Worm (Caenorhabditis elegans) whole organism, young adult: Measurements from ENCODE around the gene klp-20.

Experiments
- B0019.2 ChIP-seq: fragments of 200-800 bp; sonication (Bioruptor generic); conservative IDR thresholded peaks from 2 replicates; pipeline ENCODE4 v1.3.6; 2022; ENCODE audit warnings: missing genetic modification reagents, missing genetic modification characterization, missing compliant biosample characterization
- B0035.1 ChIP-seq: sonication (generic microtip); optimal IDR thresholded peaks from 2 replicates; lab custom pipeline; 2016; ENCODE audit warnings: missing genetic modification characterization, mild to moderate bottlenecking, missing compliant biosample characterization, missing genotype, missing genetic modification reagents
- B0336.3 ChIP-seq: fragments of 200-800 bp; sonication (Bioruptor generic); IDR thresholded peaks from 2 replicates; pipeline ENCODE4 v1.3.6; 2022; ENCODE audit warnings: missing genetic modification characterization, missing compliant biosample characterization
- F22D6.2 ChIP-seq: sonication (generic microtip); optimal IDR thresholded peaks from 2 replicates; lab custom pipeline; 2016; ENCODE audit warnings: mild to moderate bottlenecking, missing genetic modification characterization, missing compliant biosample characterization
- F33H1.4 ChIP-seq: fragments of 200-800 bp; sonication (Bioruptor generic); IDR thresholded peaks from 2 replicates; pipeline ENCODE4 v1.3.6; 2022; ENCODE audit warnings: missing genetic modification reagents, missing genetic modification characterization, missing compliant biosample characterization
- F55B11.4 ChIP-seq: sonication (generic microtip); optimal IDR thresholded peaks from 2 replicates; lab custom pipeline; 2016; ENCODE audit warnings: missing compliant biosample characterization, missing genetic modification characterization, borderline replicate concordance; ENCODE audit not compliant: insufficient read depth
- F57A8.1 ChIP-seq: fragments of 200-800 bp; sonication (Bioruptor generic); optimal IDR thresholded peaks from 2 replicates; lab custom pipeline; 2018; ENCODE audit warnings: mild to moderate bottlenecking, missing genetic modification characterization, moderate library complexity, missing compliant biosample characterization
- T07F8.4 ChIP-seq: sonication (generic microtip); optimal IDR thresholded peaks from 2 replicates; lab custom pipeline; 2016; ENCODE audit warnings: mild to moderate bottlenecking, missing genetic modification characterization, moderate library complexity, missing compliant biosample characterization
- Y53F4B.3 ChIP-seq: fragments of 200-800 bp; sonication (Bioruptor generic); IDR thresholded peaks from 2 replicates; pipeline ENCODE4 v1.3.6; 2022; ENCODE audit warnings: missing genetic modification reagents, missing genetic modification characterization, missing compliant biosample characterization
- Y56A3A.18 ChIP-seq: fragments of 200-800 bp; sonication (Bioruptor generic); IDR thresholded peaks from 2 replicates; pipeline ENCODE4 v1.3.6; 2022; ENCODE audit warnings: missing genetic modification reagents, missing genetic modification characterization, missing compliant biosample characterization
- Y67H2A.10 ChIP-seq: fragments of 200-800 bp; sonication (Bioruptor generic); conservative IDR thresholded peaks from 2 replicates; pipeline ENCODE4 v1.3.6; 2022; ENCODE audit warnings: missing genetic modification reagents, missing genetic modification characterization, missing compliant biosample characterization
- Y79H2A.3 ChIP-seq: fragments of 200-800 bp; sonication (Bioruptor generic); conservative IDR thresholded peaks from 2 replicates; pipeline ENCODE4 v1.3.6; 2022; ENCODE audit warnings: missing genetic modification reagents, missing genetic modification characterization, missing compliant biosample characterization
- Y95B8A.8 ChIP-seq: fragments of 200-800 bp; sonication (Bioruptor generic); IDR thresholded peaks from 2 replicates; pipeline ENCODE4 v1.3.6; 2022; ENCODE audit warnings: missing genetic modification reagents, missing genetic modification characterization, missing compliant biosample characterization
- ama-1 ChIP-seq, 3 experiments: fragments of 150-350 bp in 1 of 3; sonication (generic microtip) in 2 of 3; optimal IDR thresholded peaks; 2 replicates each; lab custom pipeline; 2014 to 2018; ENCODE audit warnings: missing biosample characterization in 2 of 3, missing genetic modification characterization in 2 of 3, missing genetic modification reagents in 2 of 3
- aptf-3 ChIP-seq: fragments of 200-800 bp; sonication (Bioruptor generic); IDR thresholded peaks from 2 replicates; pipeline ENCODE4 v1.3.6; 2022; ENCODE audit warnings: missing genetic modification characterization, missing compliant biosample characterization
- athp-1 ChIP-seq: sonication (generic microtip); optimal IDR thresholded peaks from 2 replicates; lab custom pipeline; 2017; ENCODE audit warnings: mild to moderate bottlenecking, missing genetic modification characterization, missing compliant biosample characterization
- attf-3 ChIP-seq: fragments of 200-800 bp; sonication (Bioruptor generic); conservative IDR thresholded peaks from 2 replicates; pipeline ENCODE4 v1.3.6; 2022; ENCODE audit warnings: missing genetic modification reagents, missing genetic modification characterization, missing compliant biosample characterization
- bed-2 ChIP-seq: fragments of 200-800 bp; sonication (Bioruptor generic); IDR thresholded peaks from 2 replicates; pipeline ENCODE4 v1.3.6; 2022; ENCODE audit warnings: missing genetic modification reagents, missing genetic modification characterization, missing compliant biosample characterization
- ccch-3 ChIP-seq: fragments of 200-800 bp; sonication (Bioruptor generic); optimal IDR thresholded peaks from 2 replicates; lab custom pipeline; 2018; ENCODE audit warnings: mild to moderate bottlenecking, missing genetic modification characterization, missing compliant biosample characterization
- ceh-100 ChIP-seq: fragments of 200-800 bp; sonication (Bioruptor generic); IDR thresholded peaks from 2 replicates; pipeline ENCODE4 v1.3.6; 2022; ENCODE audit warnings: missing genetic modification reagents, missing genetic modification characterization, missing compliant biosample characterization
- die-1 ChIP-seq: sonication (generic microtip); optimal IDR thresholded peaks from 2 replicates; lab custom pipeline; 2016; ENCODE audit warnings: missing genotype, mild to moderate bottlenecking, missing genetic modification characterization, missing compliant biosample characterization
- dpl-1 ChIP-seq: fragments of 150-350 bp; optimal IDR thresholded peaks from 2 replicates; lab custom pipeline; 2014; ENCODE audit warnings: missing biosample characterization, missing genetic modification reagents, missing genetic modification characterization
- egl-44 ChIP-seq: fragments of 200-800 bp; sonication (Bioruptor generic); IDR thresholded peaks from 2 replicates; pipeline ENCODE4 v1.3.6; 2022; ENCODE audit warnings: missing genetic modification reagents, missing genetic modification characterization, missing compliant biosample characterization
- egrh-3 ChIP-seq: fragments of 200-800 bp; sonication (Bioruptor generic); IDR thresholded peaks from 2 replicates; pipeline ENCODE4 v1.3.6; 2022; ENCODE audit warnings: missing genetic modification reagents, missing genetic modification characterization, missing compliant biosample characterization
- ets-4 ChIP-seq: fragments of 200-800 bp; sonication (Bioruptor generic); optimal IDR thresholded peaks from 2 replicates; lab custom pipeline; 2018; ENCODE audit warnings: mild to moderate bottlenecking, missing genetic modification characterization, missing compliant biosample characterization
- let-607 ChIP-seq, 2 experiments: fragments of 200-800 bp in 1 of 2; sonication (Bioruptor generic) in 1 of 2; sonication (generic microtip) in 1 of 2; optimal IDR thresholded peaks; 2 replicates each; lab custom pipeline; 2016 to 2018; ENCODE audit warnings: mild to moderate bottlenecking in 2 of 2, missing compliant biosample characterization in 2 of 2, missing genetic modification characterization in 2 of 2, moderate library complexity in 2 of 2, missing genotype in 1 of 2
- lin-26 ChIP-seq: fragments of 200-800 bp; sonication (Bioruptor generic); IDR thresholded peaks from 2 replicates; pipeline ENCODE4 v1.3.6; 2022; ENCODE audit warnings: missing genetic modification reagents, missing genetic modification characterization, missing compliant biosample characterization
- madf-3 ChIP-seq: fragments of 200-800 bp; sonication (Bioruptor generic); IDR thresholded peaks from 2 replicates; pipeline ENCODE4 v1.3.6; 2022; ENCODE audit warnings: missing genetic modification reagents, missing genetic modification characterization, missing compliant biosample characterization
- madf-8 ChIP-seq: fragments of 200-800 bp; sonication (Bioruptor generic); conservative IDR thresholded peaks from 2 replicates; pipeline ENCODE4 v1.3.6; 2022; ENCODE audit warnings: missing genetic modification reagents, missing genetic modification characterization, missing compliant biosample characterization
- mel-28 ChIP-seq: sonication (generic microtip); optimal IDR thresholded peaks from 2 replicates; lab custom pipeline; 2016; ENCODE audit warnings: borderline replicate concordance, mild to moderate bottlenecking, missing genetic modification characterization, missing compliant biosample characterization
- nhr-27 ChIP-seq: fragments of 200-800 bp; sonication (Bioruptor generic); optimal IDR thresholded peaks from 2 replicates; lab custom pipeline; 2018; ENCODE audit warnings: mild to moderate bottlenecking, missing genetic modification characterization, moderate library complexity, missing compliant biosample characterization
- rcor-1 ChIP-seq: fragments of 200-800 bp; sonication (Bioruptor generic); IDR thresholded peaks from 2 replicates; pipeline ENCODE4 v1.3.6; 2022; ENCODE audit warnings: missing genetic modification reagents, missing genetic modification characterization, missing compliant biosample characterization
- repo-1 ChIP-seq: sonication (generic microtip); optimal IDR thresholded peaks from 2 replicates; lab custom pipeline; 2017; ENCODE audit warnings: mild to moderate bottlenecking, missing genetic modification characterization, missing compliant biosample characterization
- snpc-3.4 ChIP-seq: sonication (generic microtip); optimal IDR thresholded peaks from 2 replicates; lab custom pipeline; 2017; ENCODE audit warnings: missing genetic modification characterization, mild to moderate bottlenecking, missing compliant biosample characterization, antibody characterized with exemption, moderate library complexity, missing genotype, missing genetic modification reagents
- snpc-4 ChIP-seq, 5 experiments: fragments of 150-350 bp in 1 of 5; sonication (generic microtip) in 4 of 5; optimal IDR thresholded peaks; 2 replicates each; lab custom pipeline; 2014 to 2018; ENCODE audit warnings: missing genetic modification characterization in 5 of 5, missing biosample characterization in 3 of 5, antibody characterized with exemption in 2 of 5, mild to moderate bottlenecking in 2 of 5, missing compliant biosample characterization in 2 of 5, missing genotype in 2 of 5, moderate library complexity in 2 of 5, missing genetic modification reagents in 1 of 5
- sptf-2 ChIP-seq: fragments of 200-800 bp; sonication (Bioruptor generic); optimal IDR thresholded peaks from 2 replicates; lab custom pipeline; 2018; ENCODE audit warnings: mild to moderate bottlenecking, missing genetic modification characterization, missing compliant biosample characterization
- tbp1 ChIP-seq: fragments of 200-800 bp; sonication (Bioruptor generic); optimal IDR thresholded peaks from 2 replicates; lab custom pipeline; 2018; ENCODE audit warnings: mild to moderate bottlenecking, missing genetic modification characterization, missing compliant biosample characterization
- tbx-9 ChIP-seq: sonication (generic microtip); optimal IDR thresholded peaks from 2 replicates; lab custom pipeline; 2016; ENCODE audit warnings: borderline replicate concordance, missing genetic modification characterization, inconsistent platforms, missing compliant biosample characterization
- unc-130 ChIP-seq: sonication (generic microtip); optimal IDR thresholded peaks from 2 replicates; lab custom pipeline; 2016; ENCODE audit warnings: missing genetic modification reagents, missing genetic modification characterization, missing compliant biosample characterization
- zfh-2 ChIP-seq: fragments of 200-800 bp; sonication (Bioruptor generic); conservative IDR thresholded peaks from 2 replicates; pipeline ENCODE4 v1.3.6; 2022; ENCODE audit warnings: missing genetic modification reagents, missing genetic modification characterization, missing compliant biosample characterization
- zim-3 ChIP-seq: sonication (generic microtip); optimal IDR thresholded peaks from 2 replicates; lab custom pipeline; 2017; ENCODE audit warnings: mild to moderate bottlenecking, missing genetic modification characterization, moderate library complexity, missing compliant biosample characterization
- ztf-26 ChIP-seq: sonication (generic microtip); optimal IDR thresholded peaks from 2 replicates; lab custom pipeline; 2017; ENCODE audit warnings: missing genetic modification characterization, missing compliant biosample characterization

The klp-20 gene

ce11 chrIII:168376-168775 lies 41.4 kb upstream of the klp-20 start:
- TF ChIP-seq zfh-2 (GFP tag; lab: Robert Waterston, UW) (peak; percentile 82), egrh-3 (peak; percentile 85)

- TF ChIP-seq nhr-27 (tag; lab: Kevin White, UChicago) (no peak), die-1 (tag; lab: Kevin White, UChicago) (no peak), ceh-100 (no peak), F33H1.4 (GFP tag; lab: Robert Waterston, UW) (no peak), sptf-2 (GFP tag; lab: Kevin White, UChicago) (no peak), Y56A3A.18 (no peak), let-607 (tag; optimal IDR thresholded peaks at IDR 0.05; lab: Kevin White, UChicago) (no peak), aptf-3 (no peak), egl-44 (GFP tag; lab: Robert Waterston, UW) (no peak), Y67H2A.10 (GFP tag; lab: Robert Waterston, UW) (no peak), zim-3 (tag; lab: Kevin White, UChicago) (no peak), repo-1 (no peak), T07F8.4 (tag; lab: Kevin White, UChicago) (no peak)
Observed at ce11 chrIII:169478-169877, 40.3 kb upstream of the klp-20 start, which contains the start of gene F40G9.18. Gene F40G9.18, minus strand, starts transcription at chrIII:169578.

- TF ChIP-seq bed-2 = no peak
- TF ChIP-seq tbp1 (GFP tag; lab: Kevin White, UChicago) = no peak
- no peak for TF ChIP-seq B0035.1 (tag; lab: Kevin White, UChicago)
- no peak for TF ChIP-seq dpl-1 (GFP tag; lab: Kevin White, UChicago)
Observed at ce11 chrIII:171617-172016, 38.2 kb upstream of the klp-20 start, which contains the start of the genes F40G9.9 and F40G9.12. Gene F40G9.9, minus strand, starts transcription at chrIII:171717. Gene F40G9.12, plus strand, starts transcription at chrIII:171847.

- TF ChIP-seq madf-8 (GFP tag; lab: Robert Waterston, UW) = no peak
- no peak for TF ChIP-seq snpc-4 (GFP tag; optimal IDR thresholded peaks at IDR 0.05; lab: Kevin White, UChicago)
- TF ChIP-seq snpc-4 (tag; optimal IDR thresholded peaks at IDR 0.05; lab: Kevin White, UChicago) = no peak
- no peak for TF ChIP-seq lin-26 (GFP tag; lab: Robert Waterston, UW)
- TF ChIP-seq bed-2 = no peak
- no peak for TF ChIP-seq Y95B8A.8 (GFP tag; lab: Robert Waterston, UW)
- TF ChIP-seq unc-130 (GFP tag; lab: Kevin White, UChicago) = no peak
- TF ChIP-seq athp-1 (tag; lab: Kevin White, UChicago) = no peak
- TF ChIP-seq B0019.2 = no peak
- no peak for TF ChIP-seq dpl-1 (GFP tag; lab: Kevin White, UChicago)
- TF ChIP-seq ets-4 (GFP tag; lab: Kevin White, UChicago) = no peak
- TF ChIP-seq snpc-3.4 (tag; lab: Kevin White, UChicago) = no peak
- no peak for TF ChIP-seq rcor-1 (GFP tag; lab: Robert Waterston, UW)
- TF ChIP-seq B0336.3 (GFP tag; lab: Robert Waterston, UW) = no peak
- no peak for TF ChIP-seq ama-1 (optimal IDR thresholded peaks at IDR 0.05; lab: Kevin White, UChicago)
- no peak for TF ChIP-seq ama-1 (GFP tag; optimal IDR thresholded peaks at IDR 0.05; lab: Kevin White, UChicago)
Observed at ce11 chrIII:173501-173900, 36.3 kb upstream of the klp-20 start, which contains the start of gene F40G9.19. Gene F40G9.19, plus strand, starts transcription at chrIII:173801.

ce11 chrIII:175733-176132 lies 34.1 kb upstream of the klp-20 start, which contains the start of gene clec-148:
Gene clec-148, minus strand, starts transcription at chrIII:175833.
- TF ChIP-seq ccch-3 (no peak), Y53F4B.3 (no peak), ztf-26 (tag; lab: Kevin White, UChicago) (no peak), tbx-9 (tag; lab: Kevin White, UChicago) (no peak), zfh-2 (GFP tag; lab: Robert Waterston, UW) (no peak), F57A8.1 (GFP tag; lab: Kevin White, UChicago) (no peak), Y79H2A.3 (GFP tag; lab: Robert Waterston, UW) (no peak), madf-3 (GFP tag; lab: Robert Waterston, UW) (no peak), F55B11.4 (no peak), mel-28 (tag; lab: Kevin White, UChicago) (no peak), attf-3 (GFP tag; lab: Robert Waterston, UW) (no peak), F22D6.2 (tag; lab: Kevin White, UChicago) (no peak), athp-1 (tag; lab: Kevin White, UChicago) (no peak)
